Worm (Caenorhabditis elegans) whole organism, L4/young adult: Measurements from ENCODE around the gene col-187.

ENCODE experiments used
- dao-5 ChIP-seq: sonication (generic microtip); optimal IDR thresholded peaks from 2 replicates; lab custom pipeline; 2016; ENCODE audit warnings: missing genotype, missing genetic modification characterization, moderate library complexity, missing compliant biosample characterization
- him-1 ChIP-seq: sonication (generic microtip); optimal IDR thresholded peaks from 2 replicates; lab custom pipeline; 2016; ENCODE audit warnings: missing genotype, missing genetic modification reagents, missing genetic modification characterization, missing compliant biosample characterization

DNA sequence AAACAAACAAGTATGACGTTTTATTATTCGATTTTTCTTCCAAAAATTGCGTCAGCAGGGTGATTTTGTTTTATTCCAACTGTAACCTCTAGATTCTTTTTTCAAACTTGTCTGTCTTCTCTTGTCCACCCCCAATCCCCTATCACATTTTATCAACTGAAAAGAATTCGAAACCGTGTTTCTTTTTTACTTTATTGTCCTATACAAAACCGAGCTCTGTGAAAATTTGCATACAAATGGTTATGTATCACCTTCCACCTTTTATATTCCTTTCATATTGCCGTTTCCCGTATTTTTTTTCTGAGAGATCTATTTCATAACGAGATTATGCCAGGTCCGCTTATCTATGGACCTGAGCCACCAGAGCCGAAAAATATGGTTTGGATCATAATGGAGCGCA, 17.4 kb upstream of the col-187 start, which contains the start of gene T27A8.7:
- TF ChIP-seq dao-5 (tag; lab: Kevin White, UChicago) (no peak), him-1 (no peak)
